Worm (Caenorhabditis elegans) whole organism, L3 larva: ENCODE results near the gene F55F3.4.

Experiments used
- egl-27 ChIP-seq: sonication (generic microtip); optimal IDR thresholded peaks from 4 replicates; lab custom pipeline; 2017; ENCODE audit warnings: missing biosample characterization, missing genetic modification reagents, missing genetic modification characterization
- nhr-12 ChIP-seq: fragments of 150-350 bp; optimal IDR thresholded peaks from 2 replicates; lab custom pipeline; 2014; ENCODE audit warnings: missing biosample characterization, missing genetic modification characterization
- nhr-237 ChIP-seq: fragments of 150-350 bp; optimal IDR thresholded peaks from 2 replicates; lab custom pipeline; 2014; ENCODE audit warnings: missing biosample characterization, missing genetic modification characterization
- nhr-28 ChIP-seq: fragments of 150-350 bp; optimal IDR thresholded peaks from 2 replicates; lab custom pipeline; 2014; ENCODE audit warnings: missing biosample characterization, missing genetic modification characterization
- skn-1 ChIP-seq: fragments of 150-350 bp; optimal IDR thresholded peaks from 2 replicates; lab custom pipeline; 2014; ENCODE audit warnings: missing biosample characterization, missing genetic modification characterization
- ztf-11 ChIP-seq: fragments of 150-350 bp; optimal IDR thresholded peaks from 2 replicates; lab custom pipeline; 2014; ENCODE audit warnings: missing biosample characterization, missing genetic modification characterization

- no peak for TF ChIP-seq nhr-28 (tag; lab: Kevin White, UChicago)
- TF ChIP-seq nhr-237, result no peak
- no peak for TF ChIP-seq skn-1
- no peak for TF ChIP-seq ztf-11
- TF ChIP-seq nhr-12, result no peak
- TF ChIP-seq egl-27 (tag; lab: Kevin White, UChicago), result no peak
Measured at ce11 chrX:13818791-13819190, 33.4 kb downstream of the F55F3.4 start.
